Worm (Caenorhabditis elegans): Measurements from ENCODE around the gene cyp-35D1.
A peak's percentile ranks its signal among the peaks of the same experiment; 100 is the strongest.

The cyp-35D1 gene

ce11 chrV:16100103-16100730 lies 31.2 kb downstream of the cyp-35D1 start, which contains the start of gene cth-1:
Gene cth-1, plus strand, starts transcription at chrV:16100680.
- TF ChIP-seq mdl-1 (tag; optimal IDR thresholded peaks at IDR 0.05) (peak in 1 of 2 experiments; percentile 1), tlp-1 (tag; optimal IDR thresholded peaks at IDR 0.05) (no peak), efl-1 (optimal IDR thresholded peaks at IDR 0.05) (no peak), efl-1 (GFP tag; optimal IDR thresholded peaks at IDR 0.05 in 1 of 2) (peak in 1 of 2 experiments; percentile 88), ztf-4 (tag; optimal IDR thresholded peaks at IDR 0.05) (no peak), lin-15B (tag; optimal IDR thresholded peaks at IDR 0.05) (no peak), nhr-20 (tag; optimal IDR thresholded peaks at IDR 0.05) (peak; percentile 14), nhr-85 (tag) (peak; percentile 72), elt-3 (tag; optimal IDR thresholded peaks at IDR 0.05) (peak in 3 of 6 experiments; percentile 38 to 67 (median 46)), elt-2 (tag; optimal IDR thresholded peaks at IDR 0.05) (peak; percentile 49), lin-14 (GFP tag; optimal IDR thresholded peaks at IDR 0.05) (peak; percentile 14), egl-27 (tag; optimal IDR thresholded peaks at IDR 0.05) (no peak), dsc-1 (tag; optimal IDR thresholded peaks at IDR 0.05) (no peak)

ce11 chrV:16103594-16103993 lies 34.6 kb downstream of the cyp-35D1 start, which contains the start of gene argk-1:
Gene argk-1, plus strand, starts transcription at chrV:16103894.
- TF ChIP-seq elt-3 (tag; optimal IDR thresholded peaks at IDR 0.05) (no peak), rnt-1 (tag; optimal IDR thresholded peaks at IDR 0.05) (no peak), mab-9 (GFP tag; IDR thresholded peaks at IDR 0.05) (no peak), F16B12.6 (tag; optimal IDR thresholded peaks at IDR 0.05) (no peak), tbx-2 (tag; optimal IDR thresholded peaks at IDR 0.05) (no peak), C16A3.4 (tag; optimal IDR thresholded peaks at IDR 0.05) (no peak), aly-2 (tag; optimal IDR thresholded peaks at IDR 0.05) (no peak), lin-35 (GFP tag; optimal IDR thresholded peaks at IDR 0.05) (no peak), vab-15 (tag; optimal IDR thresholded peaks at IDR 0.05) (no peak), zip-4 (GFP tag; optimal IDR thresholded peaks at IDR 0.05) (no peak), lir-3 (tag; optimal IDR thresholded peaks at IDR 0.05; ENCODE audit: poor library complexity) (no peak), dpl-1 (GFP tag; optimal IDR thresholded peaks at IDR 0.05) (no peak), snpc-4 (tag; optimal IDR thresholded peaks at IDR 0.05) (no peak), sptf-1 (tag; optimal IDR thresholded peaks at IDR 0.05) (no peak), irx-1 (tag; optimal IDR thresholded peaks at IDR 0.05) (no peak), swsn-7 (tag; optimal IDR thresholded peaks at IDR 0.05) (no peak)

ce11 chrV:16114237-16114636 lies 45.2 kb downstream of the cyp-35D1 start, which contains the start of gene srxa-16:
Gene srxa-16, minus strand, starts transcription at chrV:16114337.
- TF ChIP-seq efl-3 (GFP tag; optimal IDR thresholded peaks at IDR 0.05) (no peak), isw-1 (GFP tag; IDR thresholded peaks at IDR 0.05) (no peak)

ce11 chrV:16115381-16115780 lies 46.3 kb downstream of the cyp-35D1 start, which contains the start of gene str-25:
Gene str-25, plus strand, starts transcription at chrV:16115681.
- TF ChIP-seq tbx-2 (tag; optimal IDR thresholded peaks at IDR 0.05) (no peak), fkh-4 (tag; optimal IDR thresholded peaks at IDR 0.05; ENCODE audit: borderline replicate concordance) (no peak), nhr-11 (tag; optimal IDR thresholded peaks at IDR 0.05) (no peak), lin-39 (tag; optimal IDR thresholded peaks at IDR 0.05) (no peak)

- no peak for TF ChIP-seq nhr-85 (tag)
- TF ChIP-seq grh-1 (GFP tag; IDR thresholded peaks at IDR 0.05), result no peak
- TF ChIP-seq lir-3 (tag; optimal IDR thresholded peaks at IDR 0.05; ENCODE audit: poor library complexity), result no peak
- no peak for TF ChIP-seq C16A3.4 (tag; optimal IDR thresholded peaks at IDR 0.05)
Measured at ce11 chrV:16118601-16119000, 49.6 kb downstream of the cyp-35D1 start, which contains the start of gene str-103. Gene str-103, minus strand, starts transcription at chrV:16118701.
